Worm (Caenorhabditis elegans) whole organism, L3 larva: ENCODE data around the gene erh-2.

Experiments used
- ama-1 ChIP-seq: fragments of 150-350 bp; optimal IDR thresholded peaks from 2 replicates; lab custom pipeline; 2018
- elt-2 ChIP-seq: sonication (generic microtip); optimal IDR thresholded peaks from 2 replicates; lab custom pipeline; 2016; ENCODE audit warnings: missing genetic modification reagents, mild to moderate bottlenecking, missing genetic modification characterization, missing compliant biosample characterization
- elt-3 ChIP-seq, 3 experiments: fragments of 150-350 bp in 1 of 3; sonication (generic microtip) in 2 of 3; optimal IDR thresholded peaks; 2 replicates in 2 of 3; 4 replicates in 1 of 3; lab custom pipeline; 2014 to 2017; ENCODE audit warnings: missing biosample characterization in 3 of 3, missing genetic modification characterization in 3 of 3
- nhr-12 ChIP-seq: fragments of 150-350 bp; optimal IDR thresholded peaks from 2 replicates; lab custom pipeline; 2014; ENCODE audit warnings: missing biosample characterization, missing genetic modification characterization
- nhr-237 ChIP-seq: fragments of 150-350 bp; optimal IDR thresholded peaks from 2 replicates; lab custom pipeline; 2014; ENCODE audit warnings: missing biosample characterization, missing genetic modification characterization
- nhr-28 ChIP-seq: fragments of 150-350 bp; optimal IDR thresholded peaks from 2 replicates; lab custom pipeline; 2014; ENCODE audit warnings: missing biosample characterization, missing genetic modification characterization
- nhr-76 ChIP-seq: fragments of 150-350 bp; sonication (generic microtip); optimal IDR thresholded peaks from 5 replicates; lab custom pipeline; 2014; ENCODE audit warnings: missing biosample characterization, missing genetic modification characterization
- tbx-2 ChIP-seq: sonication (generic microtip); optimal IDR thresholded peaks from 2 replicates; lab custom pipeline; 2016; ENCODE audit warnings: mild to moderate bottlenecking, missing genetic modification characterization, missing compliant biosample characterization

ce11 chrIII:4595771-4596227 lies 2.8 kb downstream of the erh-2 start, which contains the start of gene asb-1:
- TF ChIP-seq nhr-28 (tag; lab: Kevin White, UChicago) (no peak), elt-2 (tag; lab: Kevin White, UChicago) (no peak), tbx-2 (tag; lab: Kevin White, UChicago) (no peak), nhr-237 (no peak), elt-3 (tag; optimal IDR thresholded peaks at IDR 0.05; lab: Kevin White, UChicago) (no peak), nhr-12 (tag; lab: Kevin White, UChicago) (no peak), ama-1 (lab: Kevin White, UChicago) (no peak), nhr-76 (tag; lab: Kevin White, UChicago) (no peak)
